Worm (Caenorhabditis elegans): Measurements from ENCODE around the gene gmap-1.

gmap-1 gene

DNA sequence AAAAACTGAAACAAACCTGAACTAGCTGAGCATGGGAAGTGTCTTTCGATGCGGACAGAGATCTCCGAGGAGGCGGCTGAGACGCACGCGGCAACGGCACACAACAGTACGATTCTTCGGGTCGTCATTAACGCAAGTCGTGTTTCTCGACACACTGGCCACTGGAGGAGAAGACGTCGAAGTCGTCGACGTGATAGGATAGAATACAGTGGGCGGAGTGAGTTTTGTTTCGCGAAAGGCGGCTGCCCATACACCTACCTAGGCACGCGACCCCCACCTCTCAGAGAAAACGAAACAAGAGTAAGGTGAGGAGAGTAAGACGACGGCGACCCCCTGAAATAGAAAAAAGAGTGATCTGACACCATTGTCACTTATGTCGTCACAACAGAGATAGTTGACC is at the start of gene gmap-1:
gmap-1 (minus strand) TSS at position 211 of the 400 bp plus-strand sequence.
- TF ChIP-seq blmp-1 (tag; optimal IDR thresholded peaks at IDR 0.05) (no peak), nhr-237 (tag; optimal IDR thresholded peaks at IDR 0.05) (no peak), pha-4 (tag; optimal IDR thresholded peaks at IDR 0.05) (no peak), drap-1 (GFP tag; optimal IDR thresholded peaks at IDR 0.05) (no peak), unc-62 (GFP tag; optimal IDR thresholded peaks at IDR 0.05) (no peak), snpc-4 (tag; optimal IDR thresholded peaks at IDR 0.05) (no peak), ces-1 (GFP tag; optimal IDR thresholded peaks at IDR 0.05) (no peak), sem-2 (GFP tag; optimal IDR thresholded peaks at IDR 0.05) (no peak), nhr-28 (tag; optimal IDR thresholded peaks at IDR 0.05) (no peak), mep-1 (tag; optimal IDR thresholded peaks at IDR 0.05) (no peak), ztf-11 (tag; optimal IDR thresholded peaks at IDR 0.05) (no peak), nhr-76 (tag; optimal IDR thresholded peaks at IDR 0.05) (no peak), cnd-1 (tag; optimal IDR thresholded peaks at IDR 0.05) (no peak), bed-3 (GFP tag; optimal IDR thresholded peaks at IDR 0.05) (no peak), ham-2 (GFP tag; optimal IDR thresholded peaks at IDR 0.05) (no peak), hlh-1 (tag; optimal IDR thresholded peaks at IDR 0.05) (no peak)

DNA sequence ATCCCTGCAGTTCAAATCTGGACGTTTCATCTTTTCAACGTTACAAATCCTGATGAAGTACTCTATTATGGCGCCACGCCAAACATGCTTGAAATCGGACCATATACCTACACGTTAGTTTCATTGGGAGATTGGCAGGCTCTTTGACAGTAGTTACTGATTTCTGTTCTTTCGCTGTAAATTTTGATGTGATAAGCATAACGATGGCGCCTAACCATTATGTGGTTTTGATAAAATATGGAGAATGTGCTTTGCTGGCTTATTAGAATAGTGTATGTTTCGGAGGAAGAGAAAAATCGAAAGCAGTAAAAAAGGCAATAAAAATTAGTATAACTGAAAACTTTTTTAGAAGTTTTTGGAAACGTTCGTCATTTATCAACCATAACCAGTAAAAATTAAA is 47.9 kb upstream of the gmap-1 start:
- no peak for TF ChIP-seq mab-5 (tag; optimal IDR thresholded peaks at IDR 0.05)
- no peak for TF ChIP-seq nhr-28 (tag; optimal IDR thresholded peaks at IDR 0.05)
- no peak for TF ChIP-seq blmp-1 (tag; optimal IDR thresholded peaks at IDR 0.05)
- TF ChIP-seq sem-2 (GFP tag; optimal IDR thresholded peaks at IDR 0.05), result no peak
- TF ChIP-seq mls-2 (tag; optimal IDR thresholded peaks at IDR 0.05), result no peak
- no peak for TF ChIP-seq nhr-12 (tag; optimal IDR thresholded peaks at IDR 0.05)
- no peak for TF ChIP-seq snpc-4 (tag; optimal IDR thresholded peaks at IDR 0.05)
- TF ChIP-seq tbx-8 (GFP tag; optimal IDR thresholded peaks at IDR 0.05), result no peak
- TF ChIP-seq ceh-83 (GFP tag; optimal IDR thresholded peaks at IDR 0.05), result no peak
- TF ChIP-seq M03D4.4 (tag; optimal IDR thresholded peaks at IDR 0.05), result no peak
- no peak for TF ChIP-seq cnd-1 (tag; optimal IDR thresholded peaks at IDR 0.05)
- no peak for TF ChIP-seq nhr-2 (tag; optimal IDR thresholded peaks at IDR 0.05)
- no peak for TF ChIP-seq lsy-2 (tag; optimal IDR thresholded peaks at IDR 0.05)
- no peak for TF ChIP-seq flh-1 (GFP tag; optimal IDR thresholded peaks at IDR 0.05)
- TF ChIP-seq ces-1 (GFP tag; optimal IDR thresholded peaks at IDR 0.05), result no peak

DNA sequence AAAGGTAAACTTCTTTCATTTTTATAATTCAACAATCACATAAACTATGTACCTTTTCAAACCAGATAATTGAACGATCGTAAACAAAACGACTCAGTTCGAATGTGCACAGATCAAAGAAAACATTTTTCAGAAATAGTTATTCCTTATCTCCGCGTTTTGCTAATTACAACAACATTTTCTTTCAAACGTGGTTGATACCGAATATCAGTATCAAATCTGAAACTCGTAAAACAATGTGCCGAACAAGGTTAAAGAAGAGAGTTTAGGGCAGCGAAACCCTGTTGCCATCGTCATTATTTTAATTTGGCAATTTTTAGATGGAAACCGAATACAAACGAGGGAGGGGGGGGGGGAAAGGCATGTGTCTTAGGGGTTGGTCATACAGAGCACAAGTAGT is 46.6 kb upstream of the gmap-1 start, which contains the start of gene scav-4:
scav-4 (plus strand) TSS at position 383 of the 400 bp plus-strand sequence.
- TF ChIP-seq elt-1 (tag; optimal IDR thresholded peaks at IDR 0.05; ENCODE audit: borderline replicate concordance, insufficient read depth) (no peak), lin-32 (GFP tag; optimal IDR thresholded peaks at IDR 0.05) (no peak), nhr-76 (tag; optimal IDR thresholded peaks at IDR 0.05) (no peak), mab-5 (tag; optimal IDR thresholded peaks at IDR 0.05) (no peak)

DNA sequence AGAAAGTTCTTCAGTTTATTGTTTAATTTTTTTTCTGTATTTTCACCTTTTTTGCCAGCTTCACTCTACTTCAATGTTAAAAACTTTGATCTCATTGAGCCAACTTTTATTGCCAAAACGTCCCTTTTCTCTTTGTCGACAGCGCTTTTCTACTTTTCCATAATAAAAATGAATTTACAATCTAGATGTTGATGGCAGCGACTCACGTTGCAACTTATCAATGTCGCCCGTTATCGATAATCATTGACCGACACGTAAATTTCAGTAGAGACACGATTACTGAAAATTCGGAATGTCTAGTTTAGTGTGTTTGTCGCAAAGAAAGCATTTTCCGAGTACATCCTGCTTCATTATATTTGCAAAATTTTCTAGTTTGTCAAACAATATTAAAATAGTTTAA is 45.0 kb upstream of the gmap-1 start:
- TF ChIP-seq elt-1 (tag; optimal IDR thresholded peaks at IDR 0.05; ENCODE audit: borderline replicate concordance, insufficient read depth) (no peak), nhr-76 (tag; optimal IDR thresholded peaks at IDR 0.05) (no peak), pha-4 (tag; optimal IDR thresholded peaks at IDR 0.05) (no peak), bed-3 (GFP tag; optimal IDR thresholded peaks at IDR 0.05) (no peak), nhr-237 (tag; optimal IDR thresholded peaks at IDR 0.05) (no peak), cnd-1 (tag; optimal IDR thresholded peaks at IDR 0.05) (no peak), hlh-1 (tag; optimal IDR thresholded peaks at IDR 0.05) (no peak), zip-8 (tag; optimal IDR thresholded peaks at IDR 0.05) (no peak), ceh-43 (GFP tag; optimal IDR thresholded peaks at IDR 0.05) (no peak), unc-62 (GFP tag; optimal IDR thresholded peaks at IDR 0.05) (no peak)

DNA sequence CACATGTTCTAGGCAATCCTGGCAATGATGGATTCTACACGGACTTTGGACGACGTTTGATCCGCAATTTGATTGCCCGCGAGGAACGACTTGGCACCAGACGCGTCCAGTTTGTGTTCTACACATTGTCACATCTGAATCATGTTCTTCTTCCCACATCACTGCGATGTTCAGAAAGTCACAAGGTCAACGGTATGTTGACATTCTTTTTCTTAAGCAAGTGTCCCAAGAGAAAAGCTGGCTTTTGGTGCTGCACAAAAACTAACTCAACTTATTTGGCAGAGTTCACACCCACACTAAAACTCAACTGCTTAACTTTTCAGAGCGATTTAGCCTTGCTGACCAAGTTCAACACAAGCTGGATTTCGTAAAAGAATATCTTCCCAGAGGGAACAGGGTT is 43.8 kb upstream of the gmap-1 start:
- TF ChIP-seq blmp-1 (tag; optimal IDR thresholded peaks at IDR 0.05) (no peak), bed-3 (GFP tag; optimal IDR thresholded peaks at IDR 0.05) (no peak), pha-4 (tag; optimal IDR thresholded peaks at IDR 0.05) (no peak), elt-3 (tag; optimal IDR thresholded peaks at IDR 0.05) (no peak), nhr-76 (tag; optimal IDR thresholded peaks at IDR 0.05) (no peak)

DNA sequence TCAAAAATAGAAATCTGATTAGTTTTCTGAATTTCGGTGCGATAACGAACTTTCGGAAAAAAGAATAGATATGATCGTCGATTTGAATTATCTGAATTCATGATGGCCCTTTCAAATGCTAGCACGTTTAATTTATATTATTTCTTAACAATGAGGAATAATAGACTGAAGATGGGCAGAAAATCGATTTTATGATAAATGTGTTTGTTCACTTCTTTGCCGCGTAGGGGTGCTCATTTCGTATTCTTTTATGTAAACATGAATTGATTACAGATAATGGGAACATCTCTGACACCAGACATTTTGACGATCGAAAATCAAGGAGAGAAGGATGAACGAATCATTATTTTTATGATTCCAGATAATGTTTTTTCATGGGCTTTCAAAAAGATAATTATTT is 42.7 kb upstream of the gmap-1 start, which contains the start of gene F11C1.9:
F11C1.9 (minus strand) TSS at position 101 of the 400 bp plus-strand sequence.
- TF ChIP-seq ham-2 (GFP tag; optimal IDR thresholded peaks at IDR 0.05), result no peak
- no peak for TF ChIP-seq unc-62 (GFP tag; optimal IDR thresholded peaks at IDR 0.05)
- no peak for TF ChIP-seq lin-32 (GFP tag; optimal IDR thresholded peaks at IDR 0.05)
- TF ChIP-seq M03D4.4 (tag; optimal IDR thresholded peaks at IDR 0.05), result no peak
- no peak for TF ChIP-seq tbx-8 (GFP tag; optimal IDR thresholded peaks at IDR 0.05)
- no peak for TF ChIP-seq hlh-1 (tag; optimal IDR thresholded peaks at IDR 0.05)
- no peak for TF ChIP-seq ces-1 (GFP tag; optimal IDR thresholded peaks at IDR 0.05)
- no peak for TF ChIP-seq zip-8 (tag; optimal IDR thresholded peaks at IDR 0.05)
- no peak for TF ChIP-seq lin-13 (tag; optimal IDR thresholded peaks at IDR 0.05)
- no peak for TF ChIP-seq elt-3 (tag; optimal IDR thresholded peaks at IDR 0.05)
- no peak for TF ChIP-seq drap-1 (GFP tag; optimal IDR thresholded peaks at IDR 0.05)
- TF ChIP-seq nhr-28 (tag; optimal IDR thresholded peaks at IDR 0.05), result no peak
- TF ChIP-seq sptf-1 (tag; optimal IDR thresholded peaks at IDR 0.05), result no peak
- no peak for TF ChIP-seq mab-5 (tag; optimal IDR thresholded peaks at IDR 0.05)
- no peak for TF ChIP-seq unc-120 (tag; optimal IDR thresholded peaks at IDR 0.05; ENCODE audit: poor library complexity, severe bottlenecking)
